Worm (Caenorhabditis elegans) whole organism, young adult: ENCODE measurements around the gene B0285.3.
"Not testable (repeated sequence)": the region's sequence is repeated elsewhere in the genome, so short reads cannot be mapped to it uniquely, and the experiment has no call there.

Source experiments
- B0261.1 ChIP-seq: sonication (generic microtip); optimal IDR thresholded peaks from 2 replicates; lab custom pipeline; 2016; ENCODE audit warnings: mild to moderate bottlenecking, missing genetic modification characterization, moderate library complexity, missing compliant biosample characterization
- C06A6.2 ChIP-seq: fragments of 200-800 bp; sonication (Bioruptor generic); conservative IDR thresholded peaks from 2 replicates; pipeline ENCODE4 v1.3.6; 2022; ENCODE audit warnings: missing genetic modification characterization, missing compliant biosample characterization
- C17E4.6 ChIP-seq: fragments of 200-800 bp; sonication (Bioruptor generic); IDR thresholded peaks from 2 replicates; pipeline ENCODE4 v1.3.6; 2022; ENCODE audit warnings: missing genetic modification reagents, missing genetic modification characterization, missing compliant biosample characterization
- D2030.7 ChIP-seq: fragments of 200-800 bp; sonication (Bioruptor generic); IDR thresholded peaks from 2 replicates; pipeline ENCODE4 v1.3.6; 2022; ENCODE audit warnings: missing genetic modification reagents, missing genetic modification characterization, missing compliant biosample characterization
- F33H1.4 ChIP-seq: fragments of 200-800 bp; sonication (Bioruptor generic); IDR thresholded peaks from 2 replicates; pipeline ENCODE4 v1.3.6; 2022; ENCODE audit warnings: missing genetic modification reagents, missing genetic modification characterization, missing compliant biosample characterization
- K12H6.12 ChIP-seq: fragments of 200-800 bp; sonication (Bioruptor generic); optimal IDR thresholded peaks from 2 replicates; lab custom pipeline; 2018; ENCODE audit warnings: mild to moderate bottlenecking, missing genetic modification characterization, missing compliant biosample characterization
- T07F8.4 ChIP-seq: sonication (generic microtip); optimal IDR thresholded peaks from 2 replicates; lab custom pipeline; 2016; ENCODE audit warnings: mild to moderate bottlenecking, missing genetic modification characterization, moderate library complexity, missing compliant biosample characterization
- Y56A3A.18 ChIP-seq: fragments of 200-800 bp; sonication (Bioruptor generic); IDR thresholded peaks from 2 replicates; pipeline ENCODE4 v1.3.6; 2022; ENCODE audit warnings: missing genetic modification reagents, missing genetic modification characterization, missing compliant biosample characterization
- Y95B8A.8 ChIP-seq: fragments of 200-800 bp; sonication (Bioruptor generic); IDR thresholded peaks from 2 replicates; pipeline ENCODE4 v1.3.6; 2022; ENCODE audit warnings: missing genetic modification reagents, missing genetic modification characterization, missing compliant biosample characterization
- ama-1 ChIP-seq, 3 experiments: fragments of 150-350 bp in 1 of 3; sonication (generic microtip) in 2 of 3; optimal IDR thresholded peaks; 2 replicates each; lab custom pipeline; 2014 to 2018; ENCODE audit warnings: missing biosample characterization in 2 of 3, missing genetic modification characterization in 2 of 3, missing genetic modification reagents in 2 of 3
- attf-5 ChIP-seq: fragments of 200-800 bp; sonication (Bioruptor generic); optimal IDR thresholded peaks from 2 replicates; lab custom pipeline; 2018; ENCODE audit warnings: mild to moderate bottlenecking, missing genetic modification characterization, missing compliant biosample characterization
- cebp-1 ChIP-seq, 2 experiments: fragments of 200-800 bp in 1 of 2; sonication (Bioruptor generic) in 1 of 2; sonication (generic microtip) in 1 of 2; IDR thresholded peaks in 1 of 2; optimal IDR thresholded peaks in 1 of 2; 2 replicates each; pipeline versions ENCODE4 v1.3.6 to Lab custom; 2017 to 2022; ENCODE audit warnings: missing compliant biosample characterization in 2 of 2, missing genetic modification characterization in 2 of 2, mild to moderate bottlenecking in 1 of 2, missing genetic modification reagents in 1 of 2, moderate library complexity in 1 of 2
- cebp-2 ChIP-seq: fragments of 200-800 bp; sonication (Bioruptor generic); IDR thresholded peaks from 2 replicates; pipeline ENCODE4 v1.3.6; 2022; ENCODE audit warnings: missing genetic modification characterization, missing compliant biosample characterization
- ceh-100 ChIP-seq: fragments of 200-800 bp; sonication (Bioruptor generic); IDR thresholded peaks from 2 replicates; pipeline ENCODE4 v1.3.6; 2022; ENCODE audit warnings: missing genetic modification reagents, missing genetic modification characterization, missing compliant biosample characterization
- ceh-40 ChIP-seq: fragments of 200-800 bp; sonication (Bioruptor generic); IDR thresholded peaks from 2 replicates; pipeline ENCODE4 v1.3.6; 2022; ENCODE audit warnings: missing genetic modification characterization, missing compliant biosample characterization
- ceh-58 ChIP-seq: fragments of 200-800 bp; sonication (Bioruptor generic); IDR thresholded peaks from 2 replicates; pipeline ENCODE4 v1.3.6; 2022; ENCODE audit warnings: missing genetic modification characterization, missing compliant biosample characterization
- die-1 ChIP-seq: sonication (generic microtip); optimal IDR thresholded peaks from 2 replicates; lab custom pipeline; 2016; ENCODE audit warnings: missing genotype, mild to moderate bottlenecking, missing genetic modification characterization, missing compliant biosample characterization
- dox-1 ChIP-seq: fragments of 200-800 bp; sonication (Bioruptor generic); IDR thresholded peaks from 2 replicates; pipeline ENCODE4 v1.3.6; 2022; ENCODE audit warnings: missing genetic modification reagents, missing genetic modification characterization, missing compliant biosample characterization
- egl-44 ChIP-seq: fragments of 200-800 bp; sonication (Bioruptor generic); IDR thresholded peaks from 2 replicates; pipeline ENCODE4 v1.3.6; 2022; ENCODE audit warnings: missing genetic modification reagents, missing genetic modification characterization, missing compliant biosample characterization
- egrh-3 ChIP-seq: fragments of 200-800 bp; sonication (Bioruptor generic); IDR thresholded peaks from 2 replicates; pipeline ENCODE4 v1.3.6; 2022; ENCODE audit warnings: missing genetic modification reagents, missing genetic modification characterization, missing compliant biosample characterization
- fkh-3 ChIP-seq: sonication (generic microtip); optimal IDR thresholded peaks from 2 replicates; lab custom pipeline; 2016; ENCODE audit warnings: mild to moderate bottlenecking, missing genetic modification characterization, missing compliant biosample characterization
- gei-17 ChIP-seq: fragments of 200-800 bp; sonication (Bioruptor generic); optimal IDR thresholded peaks from 2 replicates; lab custom pipeline; 2018; ENCODE audit warnings: mild to moderate bottlenecking, missing genetic modification characterization, missing compliant biosample characterization
- hmg-20 ChIP-seq: fragments of 200-800 bp; sonication (Bioruptor generic); IDR thresholded peaks from 2 replicates; pipeline ENCODE4 v1.3.6; 2022; ENCODE audit warnings: missing genetic modification reagents, missing genetic modification characterization, missing compliant biosample characterization
- let-607 ChIP-seq, 2 experiments: fragments of 200-800 bp in 1 of 2; sonication (Bioruptor generic) in 1 of 2; sonication (generic microtip) in 1 of 2; optimal IDR thresholded peaks; 2 replicates each; lab custom pipeline; 2016 to 2018; ENCODE audit warnings: mild to moderate bottlenecking in 2 of 2, missing compliant biosample characterization in 2 of 2, missing genetic modification characterization in 2 of 2, moderate library complexity in 2 of 2, missing genotype in 1 of 2
- lin-26 ChIP-seq: fragments of 200-800 bp; sonication (Bioruptor generic); IDR thresholded peaks from 2 replicates; pipeline ENCODE4 v1.3.6; 2022; ENCODE audit warnings: missing genetic modification reagents, missing genetic modification characterization, missing compliant biosample characterization
- lin-40 ChIP-seq: sonication (generic microtip); optimal IDR thresholded peaks from 2 replicates; lab custom pipeline; 2016; ENCODE audit warnings: missing genetic modification characterization, mild to moderate bottlenecking, missing compliant biosample characterization, missing genotype, missing genetic modification reagents
- lin-54 ChIP-seq: fragments of 200-800 bp; sonication (Bioruptor generic); optimal IDR thresholded peaks from 2 replicates; lab custom pipeline; 2018; ENCODE audit warnings: mild to moderate bottlenecking, missing genetic modification characterization, missing compliant biosample characterization
- lsl-1 ChIP-seq: fragments of 200-800 bp; sonication (Bioruptor generic); optimal IDR thresholded peaks from 2 replicates; lab custom pipeline; 2018; ENCODE audit warnings: mild to moderate bottlenecking, missing genetic modification characterization, moderate library complexity, missing compliant biosample characterization
- madf-10 ChIP-seq: sonication (generic microtip); optimal IDR thresholded peaks from 2 replicates; lab custom pipeline; 2016; ENCODE audit warnings: mild to moderate bottlenecking, missing genetic modification characterization, missing compliant biosample characterization
- madf-6 ChIP-seq: fragments of 200-800 bp; sonication (Bioruptor generic); IDR thresholded peaks from 2 replicates; pipeline ENCODE4 v1.3.6; 2022; ENCODE audit warnings: missing genetic modification reagents, missing genetic modification characterization, missing compliant biosample characterization
- mcd-1 ChIP-seq: fragments of 200-800 bp; sonication (Bioruptor generic); IDR thresholded peaks from 2 replicates; pipeline ENCODE4 v1.3.6; 2022; ENCODE audit warnings: missing genetic modification reagents, missing genetic modification characterization, missing compliant biosample characterization
- nfyb-1 ChIP-seq: fragments of 200-800 bp; sonication (Bioruptor generic); IDR thresholded peaks from 2 replicates; pipeline ENCODE4 v1.3.6; 2022; ENCODE audit warnings: missing genetic modification reagents, missing genetic modification characterization, missing compliant biosample characterization
- nhr-179 ChIP-seq: sonication (generic microtip); optimal IDR thresholded peaks from 2 replicates; lab custom pipeline; 2016; ENCODE audit warnings: mild to moderate bottlenecking, missing genetic modification characterization, missing compliant biosample characterization
- nhr-80 ChIP-seq: sonication (generic microtip); optimal IDR thresholded peaks from 2 replicates; lab custom pipeline; 2016; ENCODE audit warnings: missing genetic modification characterization, missing compliant biosample characterization
- rcor-1 ChIP-seq: fragments of 200-800 bp; sonication (Bioruptor generic); IDR thresholded peaks from 2 replicates; pipeline ENCODE4 v1.3.6; 2022; ENCODE audit warnings: missing genetic modification reagents, missing genetic modification characterization, missing compliant biosample characterization
- rec-8 ChIP-seq, 2 experiments: sonication (generic microtip); optimal IDR thresholded peaks; 2 replicates each; lab custom pipeline; 2016; ENCODE audit warnings: mild to moderate bottlenecking in 2 of 2, missing genetic modification characterization in 2 of 2, missing genetic modification reagents in 2 of 2, missing genotype in 2 of 2, missing biosample characterization in 1 of 2, missing compliant biosample characterization in 1 of 2, moderate library complexity in 1 of 2
- repo-1 ChIP-seq: sonication (generic microtip); optimal IDR thresholded peaks from 2 replicates; lab custom pipeline; 2017; ENCODE audit warnings: mild to moderate bottlenecking, missing genetic modification characterization, missing compliant biosample characterization
- snpc-4 ChIP-seq, 5 experiments: fragments of 150-350 bp in 1 of 5; sonication (generic microtip) in 4 of 5; optimal IDR thresholded peaks; 2 replicates each; lab custom pipeline; 2014 to 2018; ENCODE audit warnings: missing genetic modification characterization in 5 of 5, missing biosample characterization in 3 of 5, antibody characterized with exemption in 2 of 5, mild to moderate bottlenecking in 2 of 5, missing compliant biosample characterization in 2 of 5, missing genotype in 2 of 5, moderate library complexity in 2 of 5, missing genetic modification reagents in 1 of 5
- somi-1 ChIP-seq: fragments of 200-800 bp; sonication (Bioruptor generic); optimal IDR thresholded peaks from 2 replicates; lab custom pipeline; 2018; ENCODE audit warnings: mild to moderate bottlenecking, missing genetic modification characterization, missing compliant biosample characterization
- zfh-2 ChIP-seq: fragments of 200-800 bp; sonication (Bioruptor generic); conservative IDR thresholded peaks from 2 replicates; pipeline ENCODE4 v1.3.6; 2022; ENCODE audit warnings: missing genetic modification reagents, missing genetic modification characterization, missing compliant biosample characterization
- zim-3 ChIP-seq: sonication (generic microtip); optimal IDR thresholded peaks from 2 replicates; lab custom pipeline; 2017; ENCODE audit warnings: mild to moderate bottlenecking, missing genetic modification characterization, moderate library complexity, missing compliant biosample characterization
- ztf-18 ChIP-seq: sonication (generic microtip); optimal IDR thresholded peaks from 2 replicates; lab custom pipeline; 2016; ENCODE audit warnings: missing genotype, mild to moderate bottlenecking, missing genetic modification characterization, missing compliant biosample characterization
- ztf-26 ChIP-seq: sonication (generic microtip); optimal IDR thresholded peaks from 2 replicates; lab custom pipeline; 2017; ENCODE audit warnings: missing genetic modification characterization, missing compliant biosample characterization
- ztf-28 ChIP-seq: fragments of 200-800 bp; sonication (Bioruptor generic); IDR thresholded peaks from 2 replicates; pipeline ENCODE4 v1.3.6; 2022; ENCODE audit warnings: missing genetic modification reagents, missing genetic modification characterization, missing compliant biosample characterization

The B0285.3 gene

ce11 chrIII:4378600-4379293, 35.6 kb upstream of the B0285.3 start:
- peak; percentile 76 for TF ChIP-seq egl-44 (GFP tag; lab: Robert Waterston, UW)
- peak; percentile 2 for TF ChIP-seq T07F8.4 (tag; lab: Kevin White, UChicago)
- TF ChIP-seq egrh-3, result peak; percentile 80
- TF ChIP-seq attf-5 (GFP tag; lab: Kevin White, UChicago), result peak; percentile 10
- TF ChIP-seq K12H6.12 (tag; lab: Kevin White, UChicago), result peak; percentile 88
- TF ChIP-seq nfyb-1 (GFP tag; lab: Robert Waterston, UW), result peak; percentile 82; the same call in 1 of the 2 replicates
- 0 out of 2 replicates have a peak, but pooled peaks have one; percentile 20 for TF ChIP-seq Y95B8A.8 (GFP tag; lab: Robert Waterston, UW)
- peak; percentile 57 for TF ChIP-seq rcor-1
- TF ChIP-seq fkh-3 (tag; lab: Kevin White, UChicago), result peak; percentile 63
- TF ChIP-seq madf-10 (tag; lab: Kevin White, UChicago), result peak; percentile 9
- peak; percentile 60 for TF ChIP-seq ztf-26
- TF ChIP-seq lin-54 (GFP tag; lab: Kevin White, UChicago), result peak; percentile 38
- TF ChIP-seq cebp-2 (GFP tag; lab: Robert Waterston, UW), result peak; percentile 16; the same call in 1 of the 2 replicates
- TF ChIP-seq ceh-58, result 0 out of 2 replicates have a peak, but pooled peaks have one; percentile 2
- TF ChIP-seq die-1, result peak; percentile 0
- 0 out of 2 replicates have a peak, but pooled peaks have one; percentile 33 for TF ChIP-seq ceh-40 (GFP tag; lab: Robert Waterston, UW)
- peak; percentile 34 for TF ChIP-seq lsl-1 (GFP tag; lab: Kevin White, UChicago)
- TF ChIP-seq nhr-80 (tag; lab: Kevin White, UChicago), result peak; percentile 86
- peak; percentile 13 for TF ChIP-seq nhr-179 (tag; lab: Kevin White, UChicago)
- TF ChIP-seq lin-26 (GFP tag; lab: Robert Waterston, UW), result peak; percentile 72
- TF ChIP-seq zim-3 (tag; lab: Kevin White, UChicago), result peak; percentile 49
- TF ChIP-seq ztf-18 (tag; lab: Kevin White, UChicago), result peak; percentile 66
- TF ChIP-seq dox-1 (GFP tag; lab: Robert Waterston, UW), result peak; percentile 94
- TF ChIP-seq hmg-20 (GFP tag; lab: Robert Waterston, UW), result peak; percentile 60
- peak; percentile 47 for TF ChIP-seq F33H1.4
- TF ChIP-seq somi-1 (GFP tag; lab: Kevin White, UChicago), result peak; percentile 1
- TF ChIP-seq lin-40 (tag; lab: Kevin White, UChicago), result peak; percentile 82
- peak; percentile 68 for TF ChIP-seq mcd-1
- TF ChIP-seq rec-8 (tag; optimal IDR thresholded peaks at IDR 0.05; lab: Kevin White, UChicago), result peak in 1 of 2 experiments; percentile 8
- TF ChIP-seq gei-17 (GFP tag; lab: Kevin White, UChicago), result peak; percentile 38
- TF ChIP-seq ama-1 (optimal IDR thresholded peaks at IDR 0.05; lab: Kevin White, UChicago); cebp-1 (GFP tag; IDR thresholded peaks at IDR 0.05; lab: Robert Waterston, UW); snpc-4 (GFP tag; optimal IDR thresholded peaks at IDR 0.05; lab: Kevin White, UChicago): not testable (repeated sequence)
- peak in 1 of 2 experiments; percentile 25 for TF ChIP-seq ama-1 (GFP tag; optimal IDR thresholded peaks at IDR 0.05; lab: Kevin White, UChicago)
- peak; percentile 34 to 51 for TF ChIP-seq let-607 (tag; optimal IDR thresholded peaks at IDR 0.05; lab: Kevin White, UChicago)
- peak; percentile 54 for TF ChIP-seq cebp-1 (tag; optimal IDR thresholded peaks at IDR 0.05; lab: Kevin White, UChicago)
- TF ChIP-seq snpc-4 (tag; optimal IDR thresholded peaks at IDR 0.05; lab: Kevin White, UChicago), result peak in 3 of 4 experiments; percentile 2 to 66 (median 65)
- peak; percentile 28 for TF ChIP-seq madf-6 (GFP tag; lab: Robert Waterston, UW)
- TF ChIP-seq ztf-28 (GFP tag; lab: Robert Waterston, UW), result 0 out of 2 replicates have a peak, but pooled peaks have one; percentile 39
- TF ChIP-seq C17E4.6, result peak; percentile 17; the same call in 1 of the 2 replicates
- TF ChIP-seq repo-1 (tag; lab: Kevin White, UChicago), result peak; percentile 28
- peak; percentile 59 for TF ChIP-seq Y56A3A.18
- TF ChIP-seq B0261.1 (tag; lab: Kevin White, UChicago), result peak; percentile 67
- TF ChIP-seq ceh-100 (GFP tag; lab: Robert Waterston, UW), result peak; percentile 25
- peak; percentile 27; the same call in 1 of the 2 replicates for TF ChIP-seq C06A6.2 (GFP tag; lab: Robert Waterston, UW)
- TF ChIP-seq zfh-2 (GFP tag; lab: Robert Waterston, UW), result peak; percentile 88
- peak; percentile 73; the same call in 1 of the 2 replicates for TF ChIP-seq D2030.7 (GFP tag; lab: Robert Waterston, UW)
